Fruit fly (Drosophila melanogaster): ENCODE data around the gene E5.

E5 gene

dm6 chr3R:13840956-13841355, 33.8 kb downstream of the E5 start (continued):
- TF ChIP-seq CG10321 (GFP tag; IDR thresholded peaks at IDR 0.05): no peak
- no peak for TF ChIP-seq insv (GFP tag; optimal IDR thresholded peaks at IDR 0.05)
- TF ChIP-seq CG12659 (GFP tag; optimal IDR thresholded peaks at IDR 0.05): no peak
- no peak for TF ChIP-seq CG18619 (GFP tag; optimal IDR thresholded peaks at IDR 0.05)
- no peak for TF ChIP-seq HLH4C (GFP tag; IDR thresholded peaks at IDR 0.05; ENCODE audit: partially characterized antibody)
- TF ChIP-seq CG5953 (GFP tag; IDR thresholded peaks at IDR 0.05): no peak
- no peak for TF ChIP-seq Bgb (GFP tag; IDR thresholded peaks at IDR 0.05; ENCODE audit: partially characterized antibody)
- no peak for TF ChIP-seq CG1233 (GFP tag; optimal IDR thresholded peaks at IDR 0.05)
- TF ChIP-seq prd (optimal IDR thresholded peaks at IDR 0.05): no peak
- peak; percentile 61; the same call in 2 of the 3 replicates for TF ChIP-seq prd (GFP tag; IDR thresholded peaks at IDR 0.05)
- TF ChIP-seq CkIIα-i1 (GFP tag; IDR thresholded peaks at IDR 0.05): no peak
- TF ChIP-seq dmrt11E (tag; optimal IDR thresholded peaks at IDR 0.05): peak; percentile 15
- no peak for TF ChIP-seq en (GFP tag; optimal IDR thresholded peaks at IDR 0.05)
- TF ChIP-seq HmgD (GFP tag; optimal IDR thresholded peaks at IDR 0.05): no peak
- TF ChIP-seq hth (optimal IDR thresholded peaks at IDR 0.05): no peak
- TF ChIP-seq lbe (GFP tag; optimal IDR thresholded peaks at IDR 0.05): peak; percentile 15
- no peak for TF ChIP-seq slou (GFP tag; optimal IDR thresholded peaks at IDR 0.05)
- TF ChIP-seq cato (GFP tag; optimal IDR thresholded peaks at IDR 0.05; ENCODE audit: borderline replicate concordance): no peak
- no peak for TF ChIP-seq CG43689 (GFP tag; IDR thresholded peaks at IDR 0.05)
- no peak for TF ChIP-seq chm (GFP tag; IDR thresholded peaks at IDR 0.05)
- no peak for TF ChIP-seq ac (GFP tag; optimal IDR thresholded peaks at IDR 0.05)
- TF ChIP-seq CG42726 (GFP tag; IDR thresholded peaks at IDR 0.05; ENCODE audit: partially characterized antibody): no peak
- TF ChIP-seq CG6765 (GFP tag; optimal IDR thresholded peaks at IDR 0.05): no peak
- TF ChIP-seq dimm (GFP tag; IDR thresholded peaks at IDR 0.05): no peak
- TF ChIP-seq Mrtf (GFP tag; IDR thresholded peaks at IDR 0.05): no peak
- no peak for TF ChIP-seq CG15011 (GFP tag; optimal IDR thresholded peaks at IDR 0.05)
- peak; percentile 22 for TF ChIP-seq nom (GFP tag; optimal IDR thresholded peaks at IDR 0.05)
- TF ChIP-seq mam (GFP tag; optimal IDR thresholded peaks at IDR 0.05): no peak
- no peak for TF ChIP-seq vvl (GFP tag; IDR thresholded peaks at IDR 0.05)
- TF ChIP-seq CG8765 (GFP tag; IDR thresholded peaks at IDR 0.05): 0 out of 2 replicates have a peak, but pooled peaks have one; percentile 40
- TF ChIP-seq CG17361 (GFP tag; IDR thresholded peaks at IDR 0.05): no peak
- no peak for TF ChIP-seq klu (GFP tag; IDR thresholded peaks at IDR 0.05)
- no peak for TF ChIP-seq CG12219 (GFP tag; optimal IDR thresholded peaks at IDR 0.05)
- peak; percentile 18 for TF ChIP-seq Med (GFP tag)
- no peak for TF ChIP-seq CG10543 (GFP tag; optimal IDR thresholded peaks at IDR 0.05)
- TF ChIP-seq stwl (tag; optimal IDR thresholded peaks at IDR 0.05): no peak
- TF ChIP-seq CG7987 (GFP tag; optimal IDR thresholded peaks at IDR 0.05): no peak
- no peak for TF ChIP-seq pita (GFP tag; optimal IDR thresholded peaks at IDR 0.05)
- TF ChIP-seq CG5180 (GFP tag; optimal IDR thresholded peaks at IDR 0.05): no peak
- no peak for TF ChIP-seq peb (GFP tag; IDR thresholded peaks at IDR 0.05)

- TF ChIP-seq Xrp1 (GFP tag; IDR thresholded peaks at IDR 0.05) (0 out of 2 replicates have a peak, but pooled peaks have one; percentile 11), MTF-1 (GFP tag; optimal IDR thresholded peaks at IDR 0.05; ENCODE audit: borderline replicate concordance) (no peak), lilli (GFP tag; optimal IDR thresholded peaks at IDR 0.05) (peak; percentile 42), trh (GFP tag; optimal IDR thresholded peaks at IDR 0.05) (no peak), CG16815 (GFP tag; optimal IDR thresholded peaks at IDR 0.05) (no peak), Ssrp (tag; optimal IDR thresholded peaks at IDR 0.05) (no peak), Sox102F (GFP tag; optimal IDR thresholded peaks at IDR 0.05) (peak; percentile 32), CG12071 (GFP tag; optimal IDR thresholded peaks at IDR 0.05) (no peak), CG8359 (GFP tag; optimal IDR thresholded peaks at IDR 0.05; ENCODE audit: borderline replicate concordance) (no peak), gem (tag; optimal IDR thresholded peaks at IDR 0.05) (peak; percentile 42), chn (GFP tag; optimal IDR thresholded peaks at IDR 0.05) (peak; percentile 13), Doc3 (GFP tag; IDR thresholded peaks at IDR 0.05; ENCODE audit: partially characterized antibody) (0 out of 3 replicates have a peak, but pooled peaks have one; percentile 45), CG10543 (GFP tag; optimal IDR thresholded peaks at IDR 0.05) (no peak), pzg (GFP tag; optimal IDR thresholded peaks at IDR 0.05) (peak; percentile 66)
These were observed 34.8 kb downstream of the E5 start, which contains the start of gene CG31495 for dm6 chr3R:13839883-13840412. Gene CG31495, minus strand, starts transcription at chr3R:13839934.

Data from whole organism, embryonic.